Fruit fly (Drosophila melanogaster): ENCODE results near the gene CG4546.

CG4546 gene

DNA sequence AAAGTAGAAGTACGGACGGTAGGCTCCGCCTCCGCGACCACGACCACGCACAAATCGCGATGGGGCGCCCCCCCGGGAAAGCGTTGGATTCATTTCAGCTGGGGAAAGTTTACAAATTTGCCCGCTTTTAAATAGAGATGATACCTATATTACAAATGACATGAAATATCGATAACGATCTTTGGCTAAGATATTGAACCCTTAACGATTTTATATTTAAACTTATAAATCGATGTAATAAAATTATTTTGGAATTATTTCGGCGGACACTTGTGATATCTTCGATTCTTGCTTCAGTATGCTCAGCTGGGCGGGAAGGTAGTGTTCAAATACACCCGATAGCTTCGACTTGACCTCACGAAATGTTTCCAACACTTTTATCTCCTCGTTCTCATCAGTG lies 13.8 kb upstream of the CG4546 start, which contains the start of gene rec:
Gene rec (minus strand): TSS at position 108 of the 400 bp plus-strand sequence.
- TF ChIP-seq Sin3A (optimal IDR thresholded peaks at IDR 0.05), result no peak
- no peak for TF ChIP-seq ttk (optimal IDR thresholded peaks at IDR 0.05)
- TF ChIP-seq insv (optimal IDR thresholded peaks at IDR 0.05), result no peak
- no peak for TF ChIP-seq h (optimal IDR thresholded peaks at IDR 0.05)
- TF ChIP-seq Myc (optimal IDR thresholded peaks at IDR 0.05), result no peak
- no peak for TF ChIP-seq psq (optimal IDR thresholded peaks at IDR 0.05)

DNA sequence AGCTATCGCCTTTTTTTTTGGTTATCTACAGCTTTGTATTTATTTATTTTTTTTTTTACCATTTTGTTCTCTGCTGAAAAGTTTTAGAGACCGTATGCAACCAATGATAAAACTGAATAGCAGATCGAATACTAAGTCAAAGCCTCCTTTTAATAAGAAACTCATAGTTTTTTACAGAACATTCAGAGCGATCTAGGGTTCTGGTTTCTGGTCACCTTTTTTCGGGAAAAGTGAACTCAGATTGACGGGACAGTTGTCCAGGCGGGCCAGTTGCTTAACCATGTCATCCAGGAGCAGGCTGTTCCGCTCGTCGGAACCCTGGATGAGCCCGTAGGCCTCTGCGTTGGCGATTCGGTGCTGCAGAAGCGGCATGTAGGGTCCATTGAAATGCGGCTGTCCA lies 13.0 kb upstream of the CG4546 start, which contains the start of gene CG43318:
Gene CG43318 (minus strand): TSS at position 101 of the 400 bp plus-strand sequence.
- TF ChIP-seq h (optimal IDR thresholded peaks at IDR 0.05), result no peak
- no peak for TF ChIP-seq Sin3A (optimal IDR thresholded peaks at IDR 0.05)
- no peak for TF ChIP-seq Myc (optimal IDR thresholded peaks at IDR 0.05)
- TF ChIP-seq ttk (optimal IDR thresholded peaks at IDR 0.05), result no peak
- no peak for TF ChIP-seq insv (optimal IDR thresholded peaks at IDR 0.05)
- no peak for TF ChIP-seq psq (optimal IDR thresholded peaks at IDR 0.05)

dm6 chr3R:15834375-15835031 lies 11.8 kb upstream of the CG4546 start, which contains the start of the genes CG43317 and Arpc3A:
Gene CG43317 (minus strand): TSS chr3R:15834425.
Gene Arpc3A (plus strand): TSS chr3R:15834648.
- TF ChIP-seq Myc (optimal IDR thresholded peaks at IDR 0.05) (no peak), ttk (optimal IDR thresholded peaks at IDR 0.05) (no peak), Sin3A (optimal IDR thresholded peaks at IDR 0.05) (no peak), h (optimal IDR thresholded peaks at IDR 0.05) (no peak), psq (optimal IDR thresholded peaks at IDR 0.05) (no peak), insv (optimal IDR thresholded peaks at IDR 0.05) (no peak)

DNA sequence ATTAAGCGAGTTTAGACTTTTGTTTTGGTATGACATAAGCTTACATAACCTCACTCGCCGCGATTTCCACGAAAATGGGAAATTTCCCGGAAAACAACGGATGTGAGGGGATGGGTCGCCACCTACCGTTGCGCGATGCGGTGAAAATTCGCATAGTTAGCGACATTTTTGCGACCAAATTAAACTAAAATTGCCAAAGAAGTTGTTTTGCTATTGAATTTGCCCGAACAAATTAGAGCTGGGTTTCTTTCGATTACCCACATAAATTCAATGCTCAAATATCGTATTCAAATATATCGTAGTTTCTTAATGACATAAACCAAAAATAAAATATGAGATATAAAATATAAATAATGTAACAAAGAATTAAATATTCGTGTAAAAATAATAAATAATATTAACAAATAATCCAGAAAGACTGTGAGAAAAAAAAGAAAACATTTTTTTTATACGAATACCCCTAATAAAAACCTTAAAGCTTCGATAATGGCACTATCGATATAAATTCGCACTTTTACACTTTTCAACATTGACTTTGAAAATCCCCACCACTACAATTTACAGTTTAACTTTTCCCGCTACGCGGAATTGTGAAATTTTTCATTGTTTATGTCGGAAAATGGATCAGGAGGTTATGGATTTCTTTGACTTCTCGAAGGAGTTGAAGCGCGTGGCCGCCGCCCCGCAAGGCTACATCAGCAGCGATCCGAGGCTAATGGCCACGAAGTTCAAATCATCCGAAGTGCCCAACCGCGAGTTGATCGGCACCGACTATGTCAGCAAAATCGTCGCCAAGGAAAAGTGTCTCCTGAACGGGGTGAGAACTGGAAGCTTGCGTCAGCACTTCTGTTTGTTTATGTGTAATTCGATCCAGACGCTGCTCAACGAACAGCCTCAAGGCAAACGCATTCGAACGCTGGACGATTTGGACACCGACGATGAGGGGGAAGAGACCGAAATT lies 9.2 kb upstream of the CG4546 start, which contains the start of the genes ND-23 and spn-E:
Gene ND-23 (minus strand): TSS at position 254 of the 961 bp plus-strand sequence.
Gene spn-E (plus strand): TSS at position 556 of the 961 bp plus-strand sequence.
- TF ChIP-seq Sin3A (optimal IDR thresholded peaks at IDR 0.05), result no peak
- TF ChIP-seq insv (optimal IDR thresholded peaks at IDR 0.05), result no peak
- no peak for TF ChIP-seq ttk (optimal IDR thresholded peaks at IDR 0.05)
- TF ChIP-seq Myc (optimal IDR thresholded peaks at IDR 0.05), result no peak

DNA sequence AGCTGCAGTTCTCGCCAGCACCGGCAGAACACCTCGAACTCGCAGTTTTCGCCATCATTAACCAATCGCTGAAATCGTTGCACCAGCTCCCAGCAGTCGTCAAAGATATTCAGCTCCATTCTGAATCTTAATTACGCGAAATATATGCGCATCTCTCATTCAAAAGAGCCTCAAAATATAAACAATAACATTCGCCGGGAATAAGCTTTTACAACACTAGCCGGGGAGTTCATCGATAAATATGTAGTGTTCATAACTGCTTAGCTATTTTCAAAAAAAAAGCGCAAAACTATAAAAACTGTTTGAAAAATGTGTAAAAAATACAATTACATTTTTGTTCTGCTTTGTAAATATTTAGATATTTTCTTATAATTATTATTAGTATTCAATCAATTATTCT lies 7.0 kb upstream of the CG4546 start, which contains the start of gene Pbp45:
Gene Pbp45 (minus strand): TSS at position 222 of the 400 bp plus-strand sequence.
- TF ChIP-seq h (optimal IDR thresholded peaks at IDR 0.05) (no peak), Myc (optimal IDR thresholded peaks at IDR 0.05) (no peak), psq (optimal IDR thresholded peaks at IDR 0.05) (no peak), Sin3A (optimal IDR thresholded peaks at IDR 0.05) (no peak), ttk (optimal IDR thresholded peaks at IDR 0.05) (no peak), insv (optimal IDR thresholded peaks at IDR 0.05) (no peak)

DNA sequence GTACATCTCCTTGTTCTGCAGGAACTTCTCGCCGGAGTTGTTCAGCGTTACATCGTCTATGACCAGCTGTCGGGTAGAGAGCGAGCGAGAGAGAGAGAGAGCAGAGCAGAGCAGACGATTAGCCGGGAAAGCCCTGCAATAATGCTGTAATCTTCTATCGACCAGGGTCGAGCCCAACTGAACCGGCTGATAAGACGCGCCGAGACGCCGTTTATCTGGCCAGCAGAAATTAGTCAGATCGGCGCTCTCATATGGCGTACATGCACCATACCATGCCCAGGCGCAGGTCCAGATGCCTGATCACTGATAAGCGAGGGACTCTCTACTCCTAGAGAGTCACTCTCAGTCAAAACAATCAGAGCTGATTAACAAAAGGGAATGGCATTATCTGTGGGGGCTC lies 5.6 kb downstream of the CG4546 start:
- TF ChIP-seq Myc (optimal IDR thresholded peaks at IDR 0.05), result no peak
- no peak for TF ChIP-seq Sin3A (optimal IDR thresholded peaks at IDR 0.05)

DNA sequence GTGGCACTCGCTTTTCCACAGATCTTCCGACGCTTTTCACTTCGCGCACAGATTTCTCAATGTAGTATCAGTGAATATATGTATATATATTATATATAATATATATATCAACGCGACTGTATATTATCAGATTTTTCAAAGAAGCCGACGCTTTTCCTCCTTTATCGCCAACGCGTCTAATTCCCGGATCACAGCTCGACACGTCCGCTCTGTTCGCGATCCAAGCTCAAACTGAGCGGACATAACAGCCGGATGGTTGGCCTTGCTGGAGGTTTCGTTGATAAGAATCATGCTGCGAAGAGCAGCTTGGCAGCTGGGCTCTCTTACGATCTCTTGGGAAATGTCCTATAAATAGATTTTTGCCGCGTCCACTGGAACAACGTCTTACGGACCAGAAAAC lies 7.0 kb downstream of the CG4546 start, which contains the start of gene cv-d:
Gene cv-d (minus strand): TSS at position 235 of the 400 bp plus-strand sequence.
- TF ChIP-seq Sin3A (optimal IDR thresholded peaks at IDR 0.05), result no peak
- no peak for TF ChIP-seq insv (optimal IDR thresholded peaks at IDR 0.05)
- TF ChIP-seq h (optimal IDR thresholded peaks at IDR 0.05), result no peak
- TF ChIP-seq Myc (optimal IDR thresholded peaks at IDR 0.05), result no peak
- TF ChIP-seq ttk (optimal IDR thresholded peaks at IDR 0.05), result no peak
- no peak for TF ChIP-seq psq (optimal IDR thresholded peaks at IDR 0.05)

dm6 chr3R:15857189-15857767 lies 10.9 kb downstream of the CG4546 start, which contains the start of gene Hmt-1:
Gene Hmt-1 (minus strand): TSS chr3R:15857470.
- TF ChIP-seq Myc (optimal IDR thresholded peaks at IDR 0.05), result no peak

DNA sequence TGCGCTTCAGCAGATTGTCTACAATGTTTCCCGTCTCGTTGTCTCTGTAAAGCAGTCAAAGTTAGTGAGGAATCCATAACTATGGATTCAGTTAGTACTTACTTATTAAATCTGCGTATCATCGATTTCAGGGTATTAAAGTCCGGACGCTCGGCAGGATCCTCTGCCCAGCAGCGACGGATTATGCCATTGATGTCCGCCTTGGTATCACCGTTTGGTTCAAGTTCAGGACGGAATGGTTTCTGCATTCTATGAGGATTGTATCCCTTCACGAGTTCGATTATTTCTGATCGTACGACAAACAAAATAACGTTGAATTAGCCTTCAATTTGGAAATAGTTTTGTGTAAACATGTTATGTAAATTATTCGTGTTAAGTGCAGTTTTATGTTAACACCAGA lies 13.6 kb downstream of the CG4546 start, which contains the start of gene CG9632:
Gene CG9632 (plus strand): TSS at position 301 of the 400 bp plus-strand sequence.
- no peak for TF ChIP-seq psq (optimal IDR thresholded peaks at IDR 0.05)

dm6 chr3R:15872829-15873440 lies 26.6 kb downstream of the CG4546 start:
- no peak for TF ChIP-seq h (optimal IDR thresholded peaks at IDR 0.05)
- no peak for TF ChIP-seq ttk (optimal IDR thresholded peaks at IDR 0.05)
- no peak for TF ChIP-seq Sin3A (optimal IDR thresholded peaks at IDR 0.05)
- no peak for TF ChIP-seq insv (optimal IDR thresholded peaks at IDR 0.05)
- TF ChIP-seq Myc (optimal IDR thresholded peaks at IDR 0.05), result no peak
- no peak for TF ChIP-seq psq (optimal IDR thresholded peaks at IDR 0.05)

dm6 chr3R:15875611-15876010 lies 29.3 kb downstream of the CG4546 start, which contains the start of gene CG31183:
Gene CG31183 (minus strand): TSS chr3R:15875939.
- no peak for TF ChIP-seq h (optimal IDR thresholded peaks at IDR 0.05)
- no peak for TF ChIP-seq ttk (optimal IDR thresholded peaks at IDR 0.05)
